Worm (Caenorhabditis elegans): ENCODE measurements around the gene sucl-2.

Gene sucl-2

DNA sequence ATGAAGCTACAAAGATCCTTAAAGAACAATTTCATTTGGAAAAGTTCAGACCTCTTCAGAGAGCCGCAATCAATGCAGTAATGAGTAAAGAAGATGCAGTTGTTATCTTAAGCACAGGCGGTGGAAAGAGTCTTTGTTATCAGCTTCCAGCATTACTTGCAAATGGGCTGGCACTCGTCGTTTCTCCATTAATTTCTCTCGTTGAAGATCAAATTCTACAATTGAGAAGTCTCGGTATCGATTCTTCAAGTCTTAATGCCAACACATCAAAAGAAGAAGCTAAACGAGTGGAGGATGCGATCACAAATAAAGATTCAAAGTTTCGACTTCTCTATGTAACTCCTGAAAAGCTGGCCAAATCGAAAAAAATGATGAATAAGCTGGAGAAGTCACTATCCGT lies 44.3 kb downstream of the sucl-2 start:
- no peak for TF ChIP-seq pros-1 (tag; optimal IDR thresholded peaks at IDR 0.05)
- no peak for TF ChIP-seq pha-2 (tag; optimal IDR thresholded peaks at IDR 0.05)
- no peak for TF ChIP-seq npax-4 (tag; optimal IDR thresholded peaks at IDR 0.05)
- TF ChIP-seq ceh-31 (tag; optimal IDR thresholded peaks at IDR 0.05) = no peak
- no peak for TF ChIP-seq nfya-1 (tag; optimal IDR thresholded peaks at IDR 0.05)
- TF ChIP-seq hlh-6 (tag; optimal IDR thresholded peaks at IDR 0.05) = no peak
- TF ChIP-seq tbx-2 (tag; optimal IDR thresholded peaks at IDR 0.05) = no peak
- TF ChIP-seq mec-3 (tag; optimal IDR thresholded peaks at IDR 0.05; ENCODE audit: borderline replicate concordance) = no peak
- no peak for TF ChIP-seq unc-55 (GFP tag; optimal IDR thresholded peaks at IDR 0.05)
- TF ChIP-seq nhr-11 (tag; optimal IDR thresholded peaks at IDR 0.05) = no peak
- no peak for TF ChIP-seq odd-2 (tag; optimal IDR thresholded peaks at IDR 0.05)

DNA sequence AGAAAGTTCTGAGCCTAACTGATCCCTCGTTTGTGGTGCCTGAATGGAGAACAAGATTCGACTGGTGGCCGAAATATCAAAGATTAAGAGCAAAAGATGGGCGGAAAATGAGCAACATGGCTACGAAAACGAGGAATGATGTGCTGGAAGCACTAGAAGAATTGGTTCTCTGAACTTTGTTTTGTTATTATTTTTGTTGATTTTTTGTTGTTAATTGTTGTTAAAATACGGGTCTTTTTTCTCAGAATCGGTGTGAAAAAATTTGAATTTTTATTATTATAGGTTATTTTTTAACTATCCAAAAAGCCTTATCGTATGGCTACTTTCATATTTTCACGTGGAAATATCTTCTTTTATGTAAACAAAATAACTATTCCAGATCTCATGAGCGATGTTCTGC lies 45.0 kb downstream of the sucl-2 start, which contains the start of gene K02F3.12:
K02F3.12 (plus strand) TSS at position 301 of the 400 bp plus-strand sequence.
- TF ChIP-seq C38D4.7 (GFP tag; optimal IDR thresholded peaks at IDR 0.05) (no peak), ceh-31 (tag; optimal IDR thresholded peaks at IDR 0.05) (no peak), rnt-1 (tag; optimal IDR thresholded peaks at IDR 0.05) (no peak), nhr-232 (tag; optimal IDR thresholded peaks at IDR 0.05) (no peak), ceh-18 (tag; optimal IDR thresholded peaks at IDR 0.05) (no peak), unc-86 (tag; optimal IDR thresholded peaks at IDR 0.05) (no peak), ceh-34 (tag; optimal IDR thresholded peaks at IDR 0.05) (no peak), ets-4 (tag; optimal IDR thresholded peaks at IDR 0.05) (no peak), ceh-30 (tag; optimal IDR thresholded peaks at IDR 0.05) (no peak), ahr-1 (tag; optimal IDR thresholded peaks at IDR 0.05) (no peak), sdc-2 (tag; optimal IDR thresholded peaks at IDR 0.05) (no peak), elt-4 (tag; optimal IDR thresholded peaks at IDR 0.05) (no peak), elt-2 (tag; optimal IDR thresholded peaks at IDR 0.05) (no peak), pat-9 (tag; optimal IDR thresholded peaks at IDR 0.05) (no peak), T23F11.4 (GFP tag; optimal IDR thresholded peaks at IDR 0.05) (no peak), F13H6.1 (tag; optimal IDR thresholded peaks at IDR 0.05) (no peak)

DNA sequence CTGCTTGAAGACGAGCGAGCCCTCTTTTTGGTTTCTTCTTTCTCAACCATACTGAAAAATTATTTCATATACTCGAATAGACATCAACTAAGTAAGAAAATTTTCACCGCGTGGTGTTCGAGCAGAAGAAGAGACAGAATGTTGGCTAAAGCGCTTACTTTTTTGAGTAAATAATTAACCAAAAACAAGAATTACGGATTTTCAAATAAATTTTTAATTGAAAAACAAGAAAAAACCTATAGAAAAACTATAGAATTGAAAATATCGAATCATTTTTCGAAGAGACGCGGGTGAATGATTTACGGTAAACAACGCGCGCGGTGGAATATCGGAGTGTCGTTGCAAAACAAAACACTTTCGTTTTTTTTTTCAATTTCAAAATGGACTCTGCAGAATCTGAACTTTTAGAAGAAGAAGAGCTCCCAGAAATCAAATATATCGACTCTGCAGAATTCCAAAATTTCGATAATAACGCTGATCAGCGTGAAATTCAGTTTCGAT lies 47.3 kb downstream of the sucl-2 start, which contains the start of the genes rnp-5 and tag-51:
rnp-5 (minus strand) TSS at position 51 of the 501 bp plus-strand sequence.
tag-51 (plus strand) TSS at position 363 of the 501 bp plus-strand sequence.
- no peak for TF ChIP-seq ama-1 (optimal IDR thresholded peaks at IDR 0.05)
- TF ChIP-seq ahr-1 (tag; optimal IDR thresholded peaks at IDR 0.05) = no peak
- no peak for TF ChIP-seq Y22D7AL.16 (tag; optimal IDR thresholded peaks at IDR 0.05)
- no peak for TF ChIP-seq ceh-9 (tag; optimal IDR thresholded peaks at IDR 0.05)
- TF ChIP-seq ets-4 (tag; optimal IDR thresholded peaks at IDR 0.05) = no peak
- TF ChIP-seq ztf-16 (tag; optimal IDR thresholded peaks at IDR 0.05) = no peak
- TF ChIP-seq gmeb-2 (tag; optimal IDR thresholded peaks at IDR 0.05) = no peak
- no peak for TF ChIP-seq T23F11.4 (GFP tag; optimal IDR thresholded peaks at IDR 0.05)
- TF ChIP-seq unc-55 (GFP tag; optimal IDR thresholded peaks at IDR 0.05) = no peak

DNA sequence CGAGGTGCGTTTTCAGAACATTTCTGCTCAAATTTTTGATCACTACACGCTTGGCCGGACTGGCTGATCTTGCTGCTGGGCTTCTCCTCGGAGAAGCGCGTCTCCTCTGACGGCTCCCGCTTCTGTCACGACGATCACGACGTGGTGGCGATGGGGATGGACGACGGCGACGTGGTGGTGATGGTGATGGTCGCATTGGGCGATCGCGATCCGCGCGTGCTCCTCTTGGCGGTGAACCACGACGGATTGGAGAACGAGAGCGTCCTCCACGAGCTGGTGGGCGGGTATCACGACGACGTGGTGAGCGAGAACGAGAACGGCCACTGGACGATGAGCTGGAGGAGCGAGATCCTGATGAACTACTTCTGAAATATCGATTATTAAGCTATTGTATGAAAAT lies 47.8 kb downstream of the sucl-2 start:
- no peak for TF ChIP-seq ceh-18 (tag; optimal IDR thresholded peaks at IDR 0.05)
- TF ChIP-seq elt-4 (tag; optimal IDR thresholded peaks at IDR 0.05) = peak; percentile 66
- TF ChIP-seq ahr-1 (tag; optimal IDR thresholded peaks at IDR 0.05) = no peak
- TF ChIP-seq C08G9.2 (tag; optimal IDR thresholded peaks at IDR 0.05) = peak; percentile 8

DNA sequence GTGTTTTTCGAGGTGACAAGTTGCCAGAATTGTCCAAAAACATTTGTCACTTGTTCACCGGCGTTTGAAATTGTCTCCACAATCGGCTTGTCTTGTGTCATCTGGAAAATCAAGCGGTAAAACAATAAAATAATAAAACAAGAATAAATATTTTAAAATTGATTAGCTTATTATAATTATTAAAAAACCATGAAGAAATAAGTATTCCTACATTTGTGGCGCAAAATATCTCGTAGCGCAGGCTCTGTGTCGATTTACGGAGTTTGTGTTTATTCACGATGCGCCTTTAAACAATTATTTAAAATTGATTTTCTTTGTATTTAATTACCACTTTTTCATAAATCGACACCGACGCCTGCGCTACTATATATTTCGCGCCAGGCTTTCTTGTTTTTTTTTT lies 48.9 kb downstream of the sucl-2 start, which contains the start of gene moma-1:
moma-1 (minus strand) TSS at position 101 of the 400 bp plus-strand sequence.
- TF ChIP-seq pqm-1 (tag; optimal IDR thresholded peaks at IDR 0.05) = no peak
- TF ChIP-seq unc-55 (GFP tag; optimal IDR thresholded peaks at IDR 0.05) = no peak
- no peak for TF ChIP-seq gmeb-2 (tag; optimal IDR thresholded peaks at IDR 0.05)
- no peak for TF ChIP-seq F13H6.1 (tag; optimal IDR thresholded peaks at IDR 0.05)
- TF ChIP-seq Y22D7AL.16 (tag; optimal IDR thresholded peaks at IDR 0.05) = no peak
- TF ChIP-seq madf-2 (tag; optimal IDR thresholded peaks at IDR 0.05) = no peak
- TF ChIP-seq ceh-48 (tag; optimal IDR thresholded peaks at IDR 0.05) = no peak
- TF ChIP-seq odd-2 (tag; optimal IDR thresholded peaks at IDR 0.05) = no peak
- no peak for TF ChIP-seq nfya-1 (tag; optimal IDR thresholded peaks at IDR 0.05)
- no peak for TF ChIP-seq K02D7.2 (tag; optimal IDR thresholded peaks at IDR 0.05)
- no peak for TF ChIP-seq ceh-30 (tag; optimal IDR thresholded peaks at IDR 0.05)

All from whole organism, late embryonic.